Fruit fly (Drosophila melanogaster) whole organism, embryonic: ENCODE data around the gene CG4393.

ENCODE experiments used
- Adf1 ChIP-seq: fragments of 200-800 bp; sonication (Bioruptor generic); IDR thresholded peaks from 2 replicates; pipeline ENCODE4 v1.3.6; 2022; ENCODE audit warnings: missing biosample characterization, missing genetic modification characterization
- Awh ChIP-seq: fragments of 200-800 bp; sonication (Bioruptor generic); IDR thresholded peaks from 2 replicates; pipeline ENCODE4, ENCODE4 v1.3.6; 2022; ENCODE audit warnings: missing biosample characterization, missing genetic modification characterization
- CG10274 ChIP-seq: fragments of 200-800 bp; sonication (Bioruptor generic); optimal IDR thresholded peaks from 3 replicates; lab custom pipeline; 2017; ENCODE audit warnings: missing biosample characterization, mild to moderate bottlenecking, missing genetic modification characterization
- CG10543 ChIP-seq: fragments of 200-800 bp; sonication (Bioruptor generic); optimal IDR thresholded peaks from 3 replicates; lab custom pipeline; 2017; ENCODE audit warnings: missing biosample characterization, mild to moderate bottlenecking, missing genetic modification characterization, moderate library complexity
- CG11696 ChIP-seq: fragments of 200-800 bp; sonication (Bioruptor generic); IDR thresholded peaks from 2 replicates; pipeline ENCODE4 v1.3.6; 2022; ENCODE audit warnings: missing biosample characterization, missing genetic modification characterization
- CG12942 ChIP-seq: fragments of 200-800 bp; sonication (Bioruptor generic); optimal IDR thresholded peaks from 3 replicates; lab custom pipeline; 2016; ENCODE audit warnings: missing biosample characterization, missing genetic modification characterization
- CG14860 ChIP-seq: fragments of 200-800 bp; sonication (Bioruptor generic); IDR thresholded peaks from 3 replicates; pipeline ENCODE4 v1.3.6; 2022; ENCODE audit warnings: missing biosample characterization, missing genetic modification characterization; ENCODE audit not compliant: partially characterized antibody
- CG15479 ChIP-seq: fragments of 200-800 bp; sonication (Bioruptor generic); optimal IDR thresholded peaks from 3 replicates; lab custom pipeline; 2019; ENCODE audit warnings: missing biosample characterization, mild to moderate bottlenecking, missing genetic modification characterization, moderate library complexity
- CG16779 ChIP-seq: fragments of 200-800 bp; sonication (Bioruptor generic); IDR thresholded peaks from 2 replicates; pipeline ENCODE4 v1.3.6; 2022; ENCODE audit warnings: missing biosample characterization, missing genetic modification characterization
- CG17802 ChIP-seq: fragments of 200-800 bp; sonication (Bioruptor generic); optimal IDR thresholded peaks from 2 replicates; lab custom pipeline; 2018; ENCODE audit warnings: missing biosample characterization, mild to moderate bottlenecking, missing genetic modification characterization, moderate library complexity
- CG18262 ChIP-seq: fragments of 200-800 bp; optimal IDR thresholded peaks from 3 replicates; lab custom pipeline; 2019; ENCODE audit warnings: missing biosample characterization, mild to moderate bottlenecking, missing genetic modification characterization, moderate library complexity
- CG1832 ChIP-seq: fragments of 200-800 bp; sonication (Bioruptor generic); optimal IDR thresholded peaks from 2 replicates; lab custom pipeline; 2017; ENCODE audit warnings: missing biosample characterization, mild to moderate bottlenecking, missing genetic modification characterization, inconsistent platforms
- CG2199 ChIP-seq: fragments of 200-800 bp; sonication (Bioruptor generic); IDR thresholded peaks from 3 replicates; pipeline ENCODE4 v1.3.6; 2022; ENCODE audit warnings: missing biosample characterization, missing genetic modification characterization
- CG33213 ChIP-seq: fragments of 200-800 bp; sonication (Bioruptor generic); optimal IDR thresholded peaks from 3 replicates; lab custom pipeline; 2016; ENCODE audit warnings: missing biosample characterization, missing genetic modification characterization
- CG43689 ChIP-seq: fragments of 200-800 bp; sonication (Bioruptor generic); IDR thresholded peaks from 2 replicates; pipeline ENCODE4 v1.3.6; 2022; ENCODE audit warnings: missing biosample characterization, missing genetic modification characterization
- CG6765 ChIP-seq: fragments of 200-800 bp; sonication (Bioruptor generic); optimal IDR thresholded peaks from 3 replicates; lab custom pipeline; 2017; ENCODE audit warnings: missing biosample characterization, mild to moderate bottlenecking, missing genetic modification characterization
- CG6813 ChIP-seq: fragments of 200-800 bp; sonication (Bioruptor generic); optimal IDR thresholded peaks from 2 replicates; lab custom pipeline; 2017; ENCODE audit warnings: missing biosample characterization, missing genetic modification characterization, mild to moderate bottlenecking, moderate library complexity, missing genetic modification reagents
- CG7372 ChIP-seq: fragments of 200-800 bp; sonication (Bioruptor generic); IDR thresholded peaks from 2 replicates; pipeline ENCODE4 v1.3.6; 2022; ENCODE audit warnings: missing biosample characterization, missing genetic modification characterization
- CG9437 ChIP-seq: fragments of 200-800 bp; sonication (Bioruptor generic); optimal IDR thresholded peaks from 2 replicates; lab custom pipeline; 2018; ENCODE audit warnings: missing biosample characterization, mild to moderate bottlenecking, missing genetic modification characterization
- D19A ChIP-seq: fragments of 200-800 bp; optimal IDR thresholded peaks from 3 replicates; lab custom pipeline; 2019; ENCODE audit warnings: missing biosample characterization, mild to moderate bottlenecking, missing genetic modification characterization, moderate library complexity
- E2f1 ChIP-seq: fragments of 200-800 bp; sonication (Bioruptor generic); IDR thresholded peaks from 2 replicates; pipeline ENCODE4 v1.3.6; 2022; ENCODE audit warnings: missing biosample characterization, missing genetic modification characterization
- Med ChIP-seq: fragments of 200-800 bp; sonication (Bioruptor generic); peaks from one replicate; lab custom pipeline; 2016; ENCODE audit warnings: missing biosample characterization, missing genetic modification characterization, mild to moderate bottlenecking, inconsistent platforms, moderate library complexity
- PHDP ChIP-seq: fragments of 200-800 bp; sonication (Bioruptor generic); optimal IDR thresholded peaks from 3 replicates; lab custom pipeline; 2018; ENCODE audit warnings: missing biosample characterization, mild to moderate bottlenecking, missing genetic modification characterization, moderate library complexity
- Side ChIP-seq: fragments of 200-800 bp; sonication (Bioruptor generic); optimal IDR thresholded peaks from 2 replicates; lab custom pipeline; 2016; ENCODE audit warnings: missing biosample characterization, missing genetic modification characterization
- Taf1 ChIP-seq: fragments of 200-800 bp; sonication (Bioruptor generic); IDR thresholded peaks from 2 replicates; pipeline ENCODE4 v1.3.6; 2022; ENCODE audit warnings: missing biosample characterization, missing genetic modification characterization
- Trl ChIP-seq, 3 experiments: fragments of >200 bp in 2 of 3; fragments of 200-800 bp in 1 of 3; sonication (Bioruptor generic) in 1 of 3; optimal IDR thresholded peaks; 2 replicates in 1 of 3; 3 replicates in 2 of 3; lab custom pipeline; 2016 to 2017; ENCODE audit warnings: missing biosample characterization in 1 of 3, missing genetic modification characterization in 1 of 3
- abd-A ChIP-seq: fragments of 200-800 bp; sonication (Bioruptor generic); optimal IDR thresholded peaks from 3 replicates; lab custom pipeline; 2019; ENCODE audit warnings: missing biosample characterization, mild to moderate bottlenecking, missing genetic modification characterization, moderate library complexity
- ac ChIP-seq: fragments of 200-800 bp; sonication (Bioruptor generic); optimal IDR thresholded peaks from 3 replicates; lab custom pipeline; 2017; ENCODE audit warnings: missing biosample characterization, mild to moderate bottlenecking, missing genetic modification characterization
- az2 ChIP-seq: fragments of 200-800 bp; sonication (Bioruptor generic); optimal IDR thresholded peaks from 3 replicates; lab custom pipeline; 2016; ENCODE audit warnings: missing biosample characterization, missing genetic modification characterization
- bbx ChIP-seq: fragments of 200-800 bp; sonication (Bioruptor generic); IDR thresholded peaks from 2 replicates; pipeline ENCODE4 v1.3.6; 2022; ENCODE audit warnings: missing biosample characterization, missing genetic modification characterization; ENCODE audit not compliant: partially characterized antibody
- bcd ChIP-seq: fragments of 200-800 bp; sonication (Bioruptor generic); optimal IDR thresholded peaks from 2 replicates; lab custom pipeline; 2017; ENCODE audit warnings: missing biosample characterization, mild to moderate bottlenecking, missing genetic modification characterization
- bigmax ChIP-seq: fragments of 200-800 bp; sonication (Bioruptor generic); optimal IDR thresholded peaks from 2 replicates; lab custom pipeline; 2018; ENCODE audit warnings: missing biosample characterization, mild to moderate bottlenecking, missing genetic modification characterization
- br ChIP-seq: fragments of >200 bp; optimal IDR thresholded peaks from 2 replicates; lab custom pipeline; 2017
- emc ChIP-seq: fragments of 200-800 bp; sonication (Bioruptor generic); optimal IDR thresholded peaks from 2 replicates; lab custom pipeline; 2016; ENCODE audit warnings: missing biosample characterization, missing genetic modification characterization
- jumu ChIP-seq: fragments of 200-800 bp; sonication (Bioruptor generic); optimal IDR thresholded peaks from 3 replicates; lab custom pipeline; 2016; ENCODE audit warnings: missing biosample characterization, missing genetic modification characterization
- ken ChIP-seq: fragments of 200-800 bp; sonication (Bioruptor generic); IDR thresholded peaks from 3 replicates; pipeline ENCODE4 v1.3.6; 2022; ENCODE audit warnings: missing biosample characterization, missing genetic modification characterization
- lab ChIP-seq: fragments of 200-800 bp; sonication (Bioruptor generic); optimal IDR thresholded peaks from 3 replicates; lab custom pipeline; 2017; ENCODE audit warnings: missing biosample characterization, missing genetic modification characterization, mild to moderate bottlenecking, moderate library complexity, missing genetic modification reagents
- luna ChIP-seq: fragments of 200-800 bp; sonication (Bioruptor generic); optimal IDR thresholded peaks from 2 replicates; lab custom pipeline; 2016; ENCODE audit warnings: missing biosample characterization, missing genetic modification characterization
- mam ChIP-seq: fragments of 200-800 bp; sonication (Bioruptor generic); optimal IDR thresholded peaks from 3 replicates; lab custom pipeline; 2016; ENCODE audit warnings: missing biosample characterization, missing genetic modification characterization
- oc ChIP-seq: fragments of 200-800 bp; sonication (Bioruptor generic); optimal IDR thresholded peaks from 2 replicates; lab custom pipeline; 2018; ENCODE audit warnings: missing biosample characterization, mild to moderate bottlenecking, missing genetic modification characterization, moderate library complexity
- pros ChIP-seq: fragments of 200-800 bp; sonication (Bioruptor generic); optimal IDR thresholded peaks from 3 replicates; lab custom pipeline; 2019; ENCODE audit warnings: missing biosample characterization, mild to moderate bottlenecking, missing genetic modification characterization, moderate library complexity
- psq ChIP-seq: fragments of 200-800 bp; sonication (Bioruptor generic); optimal IDR thresholded peaks from 2 replicates; lab custom pipeline; 2017; ENCODE audit warnings: missing biosample characterization, missing genetic modification characterization
- sc ChIP-seq, 3 experiments: fragments of >200 bp in 2 of 3; fragments of 200-800 bp in 1 of 3; sonication (Bioruptor generic) in 1 of 3; optimal IDR thresholded peaks; 2 replicates in 2 of 3; 3 replicates in 1 of 3; lab custom pipeline; 2017; ENCODE audit warnings: mild to moderate bottlenecking in 1 of 3, missing biosample characterization in 1 of 3, missing genetic modification characterization in 1 of 3, missing genetic modification reagents in 1 of 3
- schlank ChIP-seq: fragments of 200-800 bp; sonication (Bioruptor generic); optimal IDR thresholded peaks from 2 replicates; lab custom pipeline; 2018; ENCODE audit warnings: missing biosample characterization, mild to moderate bottlenecking, missing genetic modification characterization
- sna ChIP-seq: fragments of 200-800 bp; sonication (Bioruptor generic); IDR thresholded peaks from 2 replicates; pipeline ENCODE4 v1.3.6; 2022; ENCODE audit warnings: missing biosample characterization, missing genetic modification characterization; ENCODE audit not compliant: partially characterized antibody
- stwl ChIP-seq: fragments of 200-800 bp; sonication (Bioruptor generic); optimal IDR thresholded peaks from 3 replicates; lab custom pipeline; 2018; ENCODE audit warnings: missing biosample characterization, mild to moderate bottlenecking, missing genetic modification characterization, moderate library complexity
- tll ChIP-seq, 2 experiments: fragments of 200-800 bp in 1 of 2; fragments of >200 bp in 1 of 2; sonication (Bioruptor generic) in 1 of 2; optimal IDR thresholded peaks; 2 replicates each; lab custom pipeline; 2017 to 2019; ENCODE audit warnings: missing biosample characterization in 2 of 2, missing genetic modification characterization in 2 of 2, mild to moderate bottlenecking in 1 of 2, moderate library complexity in 1 of 2
- ttk ChIP-seq: fragments of 200-800 bp; sonication (Bioruptor generic); IDR thresholded peaks from 2 replicates; pipeline ENCODE4 v2.1.2; 2022; ENCODE audit warnings: missing biosample characterization, missing genetic modification characterization
- zfh2 ChIP-seq: fragments of 200-800 bp; sonication (Bioruptor generic); optimal IDR thresholded peaks from 2 replicates; lab custom pipeline; 2016; ENCODE audit warnings: missing biosample characterization, missing genetic modification characterization

Gene CG4393

DNA sequence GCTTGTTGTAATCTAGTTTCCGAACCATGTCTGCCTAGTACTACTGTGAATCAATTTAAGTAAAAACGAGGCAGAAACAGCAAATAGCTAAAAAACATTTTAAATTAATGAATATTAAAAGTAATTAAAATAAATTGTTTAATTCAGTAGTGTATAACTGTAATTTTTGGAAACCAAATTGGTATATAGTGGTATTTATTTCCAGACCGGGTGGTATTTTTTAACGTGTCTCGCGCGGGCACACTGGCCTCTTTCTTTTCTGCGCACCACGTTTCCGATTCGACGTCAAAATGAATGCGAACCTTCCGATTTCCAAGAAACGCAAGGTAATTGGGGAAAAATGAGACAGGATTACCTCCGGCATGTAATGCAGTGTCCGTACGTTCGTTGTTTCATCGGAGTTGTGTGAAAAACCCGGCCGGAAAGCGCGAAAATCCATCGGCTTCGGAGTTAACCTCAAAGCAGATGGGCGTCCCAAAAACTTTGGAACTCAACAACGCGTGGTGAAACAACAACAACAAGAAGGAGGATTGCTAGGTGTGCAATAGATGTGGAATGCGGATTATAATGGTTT is 25.9 kb downstream of the CG4393 start, which contains the start of gene RpS3 (continued):
- TF ChIP-seq CG43689 (GFP tag; lab: Robert Waterston, UW): no peak
- TF ChIP-seq az2 (GFP tag; lab: Kevin White, UChicago): no peak
- TF ChIP-seq PHDP: peak; percentile 39
- no peak for TF ChIP-seq jumu
- TF ChIP-seq ken (GFP tag; lab: Robert Waterston, UW): no peak
- no peak for TF ChIP-seq abd-A (tag; lab: Kevin White, UChicago)
- no peak for TF ChIP-seq CG1832 (GFP tag; lab: Kevin White, UChicago)
- TF ChIP-seq CG9437 (GFP tag; lab: Kevin White, UChicago): no peak
- TF ChIP-seq CG10543 (GFP tag; lab: Kevin White, UChicago): no peak
- TF ChIP-seq D19A (tag; lab: Kevin White, UChicago): peak; percentile 6
- no peak for TF ChIP-seq CG12942
- TF ChIP-seq oc: no peak
- TF ChIP-seq ac (GFP tag; lab: Kevin White, UChicago): no peak
- TF ChIP-seq E2f1 (GFP tag; lab: Robert Waterston, UW): no peak
- TF ChIP-seq sna (GFP tag; lab: Robert Waterston, UW): no peak
- no peak for TF ChIP-seq CG2199 (GFP tag; lab: Robert Waterston, UW)
- TF ChIP-seq Adf1: no peak
- TF ChIP-seq lab: peak; percentile 54
- TF ChIP-seq luna (GFP tag; lab: Kevin White, UChicago): no peak
- TF ChIP-seq Side (GFP tag; lab: Kevin White, UChicago): no peak
- no peak for TF ChIP-seq pros (GFP tag; lab: Kevin White, UChicago)
- TF ChIP-seq CG6765 (GFP tag; lab: Kevin White, UChicago): peak; percentile 39
- no peak for TF ChIP-seq schlank (tag; lab: Kevin White, UChicago)
- no peak for TF ChIP-seq CG6813 (GFP tag; lab: Kevin White, UChicago)
- peak; percentile 99 for TF ChIP-seq bigmax (GFP tag; lab: Kevin White, UChicago)
- TF ChIP-seq bcd (GFP tag; lab: Kevin White, UChicago): peak; percentile 9
- no peak for TF ChIP-seq CG33213 (GFP tag; lab: Kevin White, UChicago)
- no peak for TF ChIP-seq CG10274
- TF ChIP-seq bbx (GFP tag; lab: Robert Waterston, UW): peak; percentile 53; the same call in 1 of the 2 replicates
- TF ChIP-seq Trl (optimal IDR thresholded peaks at IDR 0.05; lab: Kevin White, UChicago): no peak
- TF ChIP-seq Trl (GFP tag; optimal IDR thresholded peaks at IDR 0.05; lab: Kevin White, UChicago): no peak
- no peak for TF ChIP-seq Taf1
- no peak for TF ChIP-seq psq (GFP tag; lab: Kevin White, UChicago)
- TF ChIP-seq CG11696: no peak
- TF ChIP-seq ttk: no peak
- TF ChIP-seq mam (GFP tag; lab: Kevin White, UChicago): no peak
- no peak for TF ChIP-seq br (lab: Kevin White, UChicago)
- no peak for TF ChIP-seq zfh2
- peak; percentile 16 for TF ChIP-seq CG18262 (tag; lab: Kevin White, UChicago)
- TF ChIP-seq Awh: no peak
- no peak for TF ChIP-seq emc (GFP tag; lab: Kevin White, UChicago)
- TF ChIP-seq tll (GFP tag; optimal IDR thresholded peaks at IDR 0.05; lab: Kevin White, UChicago): no peak
- TF ChIP-seq stwl (tag; lab: Kevin White, UChicago): peak; percentile 46
- TF ChIP-seq CG17802: no peak
- no peak for TF ChIP-seq CG7372 (GFP tag; lab: Robert Waterston, UW)
- TF ChIP-seq CG14860: no peak
- TF ChIP-seq sc (optimal IDR thresholded peaks at IDR 0.05; lab: Kevin White, UChicago): no peak
- no peak for TF ChIP-seq sc (GFP tag; optimal IDR thresholded peaks at IDR 0.05; lab: Kevin White, UChicago)
- peak; percentile 57 for TF ChIP-seq Med
- no peak for TF ChIP-seq CG15479 (GFP tag; lab: Kevin White, UChicago)
- TF ChIP-seq CG16779 (GFP tag; lab: Robert Waterston, UW): no peak
